Fruit fly (Drosophila melanogaster) whole organism, embryonic: ENCODE measurements around the gene CIA30.

Source experiments
- Antp ChIP-seq: fragments of 200-800 bp; sonication (Bioruptor generic); optimal IDR thresholded peaks from 3 replicates; lab custom pipeline; 2016; ENCODE audit warnings: missing biosample characterization, missing genetic modification characterization
- B-H1 ChIP-seq: fragments of 200-800 bp; sonication (Bioruptor generic); IDR thresholded peaks from 3 replicates; pipeline ENCODE4 v1.3.6; 2022; ENCODE audit warnings: missing biosample characterization, missing genetic modification characterization
- CG10147 ChIP-seq: fragments of 200-800 bp; sonication (Bioruptor generic); optimal IDR thresholded peaks from 2 replicates; lab custom pipeline; 2019; ENCODE audit warnings: missing biosample characterization, mild to moderate bottlenecking, missing genetic modification characterization, moderate library complexity
- CG11456 ChIP-seq: fragments of 200-800 bp; sonication (Bioruptor generic); IDR thresholded peaks from 3 replicates; pipeline ENCODE4 v1.3.6; 2022; ENCODE audit warnings: missing biosample characterization, missing genetic modification characterization
- CG11696 ChIP-seq: fragments of 200-800 bp; sonication (Bioruptor generic); IDR thresholded peaks from 2 replicates; pipeline ENCODE4 v1.3.6; 2022; ENCODE audit warnings: missing biosample characterization, missing genetic modification characterization
- CG13287 ChIP-seq: fragments of 200-800 bp; sonication (Bioruptor generic); IDR thresholded peaks from 2 replicates; pipeline ENCODE4 v1.3.6; 2022; ENCODE audit warnings: missing biosample characterization, missing genetic modification characterization; ENCODE audit not compliant: partially characterized antibody
- CG15514 ChIP-seq: fragments of 200-800 bp; sonication (Bioruptor generic); optimal IDR thresholded peaks from 3 replicates; lab custom pipeline; 2017; ENCODE audit warnings: missing biosample characterization, missing genetic modification characterization, mild to moderate bottlenecking, moderate library complexity, missing genetic modification reagents
- CG16863 ChIP-seq: fragments of 200-800 bp; sonication (Bioruptor generic); optimal IDR thresholded peaks from 3 replicates; lab custom pipeline; 2016; ENCODE audit warnings: missing biosample characterization, missing genetic modification characterization
- CG17186 ChIP-seq: fragments of 200-800 bp; sonication (Bioruptor generic); optimal IDR thresholded peaks from 3 replicates; lab custom pipeline; 2017; ENCODE audit warnings: missing biosample characterization, missing genetic modification reagents, missing genetic modification characterization
- CG17328 ChIP-seq: fragments of 200-800 bp; sonication (Bioruptor generic); IDR thresholded peaks from 2 replicates; pipeline ENCODE4 v1.3.6; 2022; ENCODE audit warnings: missing biosample characterization, missing genetic modification characterization
- CG3838 ChIP-seq: fragments of 200-800 bp; sonication (Bioruptor generic); optimal IDR thresholded peaks from 3 replicates; lab custom pipeline; 2016; ENCODE audit warnings: missing biosample characterization, missing genetic modification characterization
- CG4404 ChIP-seq: fragments of 200-800 bp; sonication (Bioruptor generic); IDR thresholded peaks from 2 replicates; pipeline ENCODE4 v1.3.6; 2022; ENCODE audit warnings: missing biosample characterization, missing genetic modification characterization
- CG4424 ChIP-seq: fragments of 200-800 bp; sonication (Bioruptor generic); optimal IDR thresholded peaks from 3 replicates; lab custom pipeline; 2016; ENCODE audit warnings: missing biosample characterization, missing genetic modification characterization
- CG8944 ChIP-seq: fragments of 200-800 bp; sonication (Bioruptor generic); optimal IDR thresholded peaks from 3 replicates; lab custom pipeline; 2016; ENCODE audit warnings: missing biosample characterization, missing genetic modification characterization
- Chrac-16 ChIP-seq: fragments of 200-800 bp; sonication (Bioruptor generic); optimal IDR thresholded peaks from 3 replicates; lab custom pipeline; 2016; ENCODE audit warnings: missing biosample characterization, missing genetic modification characterization
- D19A ChIP-seq: fragments of 200-800 bp; optimal IDR thresholded peaks from 3 replicates; lab custom pipeline; 2019; ENCODE audit warnings: missing biosample characterization, mild to moderate bottlenecking, missing genetic modification characterization, moderate library complexity
- Dbx ChIP-seq: fragments of 200-800 bp; sonication (Bioruptor generic); IDR thresholded peaks from 3 replicates; pipeline ENCODE4 v1.3.6; 2022; ENCODE audit warnings: missing biosample characterization, missing genetic modification characterization
- Dip2 ChIP-seq: fragments of 200-800 bp; sonication (Bioruptor generic); IDR thresholded peaks from 2 replicates; pipeline ENCODE4 v1.3.6; 2022; ENCODE audit warnings: missing biosample characterization, missing genetic modification characterization
- HLH3B ChIP-seq: fragments of 200-800 bp; sonication (Bioruptor generic); IDR thresholded peaks from 2 replicates; pipeline ENCODE4 v1.3.6; 2022; ENCODE audit warnings: missing biosample characterization, missing genetic modification characterization
- Hmr ChIP-seq: fragments of 200-800 bp; sonication (Bioruptor generic); optimal IDR thresholded peaks from 3 replicates; lab custom pipeline; 2017; ENCODE audit warnings: mild to moderate bottlenecking, missing biosample characterization, missing genetic modification reagents, missing genetic modification characterization
- Kr ChIP-seq: fragments of 200-800 bp; sonication (Bioruptor generic); optimal IDR thresholded peaks from 2 replicates; lab custom pipeline; 2017; ENCODE audit warnings: missing biosample characterization, mild to moderate bottlenecking, missing genetic modification characterization
- NC2β ChIP-seq: fragments of 200-800 bp; sonication (Bioruptor generic); optimal IDR thresholded peaks from 2 replicates; lab custom pipeline; 2016; ENCODE audit warnings: missing biosample characterization, missing genetic modification characterization
- PHDP ChIP-seq: fragments of 200-800 bp; sonication (Bioruptor generic); optimal IDR thresholded peaks from 3 replicates; lab custom pipeline; 2018; ENCODE audit warnings: missing biosample characterization, mild to moderate bottlenecking, missing genetic modification characterization, moderate library complexity
- Poxn ChIP-seq: fragments of 200-800 bp; sonication (Bioruptor generic); IDR thresholded peaks from 2 replicates; pipeline ENCODE4 v1.3.6; 2022; ENCODE audit warnings: missing biosample characterization, missing genetic modification characterization
- Spps ChIP-seq: fragments of 200-800 bp; sonication (Bioruptor generic); optimal IDR thresholded peaks from 2 replicates; lab custom pipeline; 2018; ENCODE audit warnings: missing biosample characterization, mild to moderate bottlenecking, missing genetic modification characterization
- Sry-β ChIP-seq: fragments of 200-800 bp; sonication (Bioruptor generic); optimal IDR thresholded peaks from 2 replicates; lab custom pipeline; 2018; ENCODE audit warnings: missing biosample characterization, mild to moderate bottlenecking, missing genetic modification characterization, moderate library complexity
- Xbp1 ChIP-seq: fragments of 200-800 bp; sonication (Bioruptor generic); optimal IDR thresholded peaks from 3 replicates; lab custom pipeline; 2016; ENCODE audit warnings: missing biosample characterization, mild to moderate bottlenecking, missing genetic modification characterization
- az2 ChIP-seq: fragments of 200-800 bp; sonication (Bioruptor generic); optimal IDR thresholded peaks from 3 replicates; lab custom pipeline; 2016; ENCODE audit warnings: missing biosample characterization, missing genetic modification characterization
- bigmax ChIP-seq: fragments of 200-800 bp; sonication (Bioruptor generic); optimal IDR thresholded peaks from 2 replicates; lab custom pipeline; 2018; ENCODE audit warnings: missing biosample characterization, mild to moderate bottlenecking, missing genetic modification characterization
- crc ChIP-seq: fragments of 200-800 bp; sonication (Bioruptor generic); optimal IDR thresholded peaks from 2 replicates; lab custom pipeline; 2016; ENCODE audit warnings: missing biosample characterization, missing genetic modification characterization
- dan ChIP-seq: fragments of 200-800 bp; sonication (Bioruptor generic); IDR thresholded peaks from 2 replicates; pipeline ENCODE4 v1.3.6; 2022; ENCODE audit warnings: missing biosample characterization, missing genetic modification characterization
- disco-r ChIP-seq: fragments of 200-800 bp; sonication (Bioruptor generic); optimal IDR thresholded peaks from 2 replicates; lab custom pipeline; 2016; ENCODE audit warnings: missing biosample characterization, missing genetic modification characterization
- esg ChIP-seq: fragments of 200-800 bp; sonication (Bioruptor generic); conservative IDR thresholded peaks from 2 replicates; pipeline ENCODE4 v1.3.6; 2022; ENCODE audit warnings: missing biosample characterization, missing genetic modification characterization
- eyg ChIP-seq: fragments of 200-800 bp; sonication (Bioruptor generic); optimal IDR thresholded peaks from 3 replicates; lab custom pipeline; 2016; ENCODE audit warnings: missing biosample characterization, missing genetic modification characterization
- fd96Cb ChIP-seq: fragments of 200-800 bp; sonication (Bioruptor generic); optimal IDR thresholded peaks from 2 replicates; lab custom pipeline; 2018; ENCODE audit warnings: missing biosample characterization, mild to moderate bottlenecking, missing genetic modification characterization, moderate library complexity
- gsb-n ChIP-seq: fragments of 200-800 bp; sonication (Bioruptor generic); optimal IDR thresholded peaks from 3 replicates; lab custom pipeline; 2018; ENCODE audit warnings: missing biosample characterization, mild to moderate bottlenecking, missing genetic modification characterization
- hkb ChIP-seq, 2 experiments: fragments of 200-800 bp in 1 of 2; fragments of >200 bp in 1 of 2; sonication (Bioruptor generic) in 1 of 2; IDR thresholded peaks in 1 of 2; optimal IDR thresholded peaks in 1 of 2; 2 replicates each; pipeline versions ENCODE4 v1.3.6 to Lab custom; 2017 to 2022; ENCODE audit warnings: missing biosample characterization in 1 of 2, missing genetic modification characterization in 1 of 2
- inv ChIP-seq: fragments of 200-800 bp; sonication (Bioruptor generic); IDR thresholded peaks from 2 replicates; pipeline ENCODE4 v1.3.6; 2022; ENCODE audit warnings: missing biosample characterization, missing genetic modification characterization; ENCODE audit not compliant: partially characterized antibody
- jing ChIP-seq: fragments of 200-800 bp; sonication (Bioruptor generic); optimal IDR thresholded peaks from 2 replicates; lab custom pipeline; 2018; ENCODE audit warnings: missing biosample characterization, mild to moderate bottlenecking, missing genetic modification characterization
- lilli ChIP-seq: fragments of 200-800 bp; sonication (Bioruptor generic); optimal IDR thresholded peaks from 3 replicates; lab custom pipeline; 2016; ENCODE audit warnings: missing biosample characterization, missing genetic modification characterization
- lola ChIP-seq, 3 experiments: fragments of >200 bp in 2 of 3; fragments of 200-800 bp in 1 of 3; sonication (Bioruptor generic) in 1 of 3; optimal IDR thresholded peaks; 2 replicates each; lab custom pipeline; 2017 to 2019; ENCODE audit warnings: missing biosample characterization in 3 of 3, missing genetic modification characterization in 3 of 3, mild to moderate bottlenecking in 1 of 3, moderate library complexity in 1 of 3
- oc ChIP-seq: fragments of 200-800 bp; sonication (Bioruptor generic); optimal IDR thresholded peaks from 2 replicates; lab custom pipeline; 2018; ENCODE audit warnings: missing biosample characterization, mild to moderate bottlenecking, missing genetic modification characterization, moderate library complexity
- odd ChIP-seq: fragments of 200-800 bp; sonication (Bioruptor generic); optimal IDR thresholded peaks from 2 replicates; lab custom pipeline; 2017; ENCODE audit warnings: missing biosample characterization, mild to moderate bottlenecking, missing genetic modification characterization
- phol ChIP-seq: fragments of 200-800 bp; sonication (Bioruptor generic); optimal IDR thresholded peaks from 3 replicates; lab custom pipeline; 2018; ENCODE audit warnings: missing biosample characterization, mild to moderate bottlenecking, missing genetic modification characterization, moderate library complexity
- rib ChIP-seq: fragments of 200-800 bp; sonication (Bioruptor generic); IDR thresholded peaks from 2 replicates; pipeline ENCODE4 v1.3.6; 2022; ENCODE audit warnings: missing biosample characterization, missing genetic modification characterization
- schlank ChIP-seq: fragments of 200-800 bp; sonication (Bioruptor generic); optimal IDR thresholded peaks from 2 replicates; lab custom pipeline; 2018; ENCODE audit warnings: missing biosample characterization, mild to moderate bottlenecking, missing genetic modification characterization
- sqz ChIP-seq: fragments of 200-800 bp; sonication (Bioruptor generic); optimal IDR thresholded peaks from 3 replicates; lab custom pipeline; 2018; ENCODE audit warnings: missing biosample characterization, mild to moderate bottlenecking, missing genetic modification characterization
- sr ChIP-seq: fragments of 200-800 bp; sonication (Bioruptor generic); IDR thresholded peaks from 3 replicates; pipeline ENCODE4 v1.3.6; 2022; ENCODE audit warnings: missing biosample characterization, missing genetic modification characterization
- vvl ChIP-seq: fragments of 200-800 bp; sonication (Bioruptor generic); IDR thresholded peaks from 2 replicates; pipeline ENCODE4 v1.3.6; 2022; ENCODE audit warnings: missing biosample characterization, missing genetic modification characterization
- zfh1 ChIP-seq: fragments of 200-800 bp; sonication (Bioruptor generic); IDR thresholded peaks from 3 replicates; pipeline ENCODE4 v1.3.6; 2022; ENCODE audit warnings: missing biosample characterization, missing genetic modification characterization

CIA30 gene

dm6 chr3R:29773833-29774324, 37.1 kb downstream of the CIA30 start (continued):
- no peak for TF ChIP-seq gsb-n (tag; lab: Kevin White, UChicago)
- no peak for TF ChIP-seq CG13287
- TF ChIP-seq disco-r (GFP tag; lab: Kevin White, UChicago), result peak; percentile 48
- TF ChIP-seq esg (GFP tag; lab: Robert Waterston, UW), result peak; percentile 60
- TF ChIP-seq Hmr (GFP tag; lab: Kevin White, UChicago), result peak; percentile 80
- no peak for TF ChIP-seq CG3838 (GFP tag; lab: Kevin White, UChicago)
- peak; percentile 64 for TF ChIP-seq CG4424 (GFP tag; lab: Kevin White, UChicago)
- peak; percentile 68; the same call in 2 of the 3 replicates for TF ChIP-seq zfh1 (GFP tag; lab: Robert Waterston, UW)
- peak; percentile 30 for TF ChIP-seq NC2β (GFP tag; lab: Kevin White, UChicago)
- peak; percentile 40 for TF ChIP-seq B-H1
- TF ChIP-seq Antp, result peak; percentile 74
- TF ChIP-seq odd, result peak; percentile 61
- TF ChIP-seq sr, result no peak
- TF ChIP-seq schlank (tag; lab: Kevin White, UChicago), result peak; percentile 48
- TF ChIP-seq Chrac-16 (GFP tag; lab: Kevin White, UChicago), result peak; percentile 62
- TF ChIP-seq Kr, result no peak
- peak; percentile 56 for TF ChIP-seq rib (GFP tag; lab: Robert Waterston, UW)
- peak; percentile 83 for TF ChIP-seq eyg (GFP tag; lab: Kevin White, UChicago)
- no peak for TF ChIP-seq hkb (optimal IDR thresholded peaks at IDR 0.05; lab: Kevin White, UChicago)
- TF ChIP-seq hkb (GFP tag; IDR thresholded peaks at IDR 0.05; lab: Robert Waterston, UW), result peak; percentile 77
- TF ChIP-seq Dbx, result peak; percentile 85
- TF ChIP-seq sqz (GFP tag; lab: Kevin White, UChicago), result no peak
- peak; percentile 55 for TF ChIP-seq crc (GFP tag; lab: Kevin White, UChicago)
- no peak for TF ChIP-seq CG17186 (GFP tag; lab: Kevin White, UChicago)
- TF ChIP-seq lola (GFP tag; optimal IDR thresholded peaks at IDR 0.05; lab: Kevin White, UChicago), result peak in 1 of 3 experiments; percentile 50
- TF ChIP-seq CG4404 (GFP tag; lab: Robert Waterston, UW), result peak; percentile 74
- TF ChIP-seq CG11456, result peak; percentile 68; the same call in 2 of the 3 replicates
- TF ChIP-seq CG15514 (GFP tag; lab: Kevin White, UChicago), result no peak
- TF ChIP-seq vvl (GFP tag; lab: Robert Waterston, UW), result peak; percentile 69
- TF ChIP-seq D19A (tag; lab: Kevin White, UChicago), result peak; percentile 98
- peak; percentile 67 for TF ChIP-seq phol (tag; lab: Kevin White, UChicago)
- TF ChIP-seq HLH3B (GFP tag; lab: Robert Waterston, UW), result peak; percentile 56
- TF ChIP-seq az2, result peak; percentile 65
- peak; percentile 75 for TF ChIP-seq CG8944 (GFP tag; lab: Kevin White, UChicago)
- TF ChIP-seq Xbp1 (GFP tag; lab: Kevin White, UChicago), result peak; percentile 72
- TF ChIP-seq inv, result no peak
- no peak for TF ChIP-seq Sry-β (GFP tag; lab: Kevin White, UChicago)
- TF ChIP-seq CG11696 (GFP tag; lab: Robert Waterston, UW), result no peak
- TF ChIP-seq Dip2 (GFP tag; lab: Robert Waterston, UW), result 0 out of 2 replicates have a peak, but pooled peaks have one; percentile 10
- no peak for TF ChIP-seq dan (GFP tag; lab: Robert Waterston, UW)
- TF ChIP-seq Poxn (GFP tag; lab: Robert Waterston, UW), result peak; percentile 57; the same call in 1 of the 2 replicates
- TF ChIP-seq fd96Cb (tag; lab: Kevin White, UChicago), result peak; percentile 68
- peak; percentile 52 for TF ChIP-seq jing
- TF ChIP-seq bigmax (GFP tag; lab: Kevin White, UChicago), result no peak
- TF ChIP-seq oc (tag; lab: Kevin White, UChicago), result peak; percentile 38
- peak; percentile 90 for TF ChIP-seq lilli (GFP tag; lab: Kevin White, UChicago)
- TF ChIP-seq Spps, result no peak
- peak; percentile 81 for TF ChIP-seq CG10147
- peak; percentile 68 for TF ChIP-seq CG16863 (GFP tag; lab: Kevin White, UChicago)
- TF ChIP-seq CG17328 (GFP tag; lab: Robert Waterston, UW), result peak; percentile 43; the same call in 1 of the 2 replicates
- TF ChIP-seq PHDP, result peak; percentile 74
